Fruit fly (Drosophila melanogaster) whole organism, prepupa: ENCODE data around the gene Ubr3.
A peak's percentile ranks its signal among the peaks of the same experiment; 100 is the strongest.

Source experiments
- Blimp-1 ChIP-seq: fragments of 200-800 bp; sonication (Bioruptor generic); optimal IDR thresholded peaks from 3 replicates; lab custom pipeline; 2017; ENCODE audit warnings: missing biosample characterization, missing genetic modification characterization, mild to moderate bottlenecking, moderate library complexity, missing genetic modification reagents
- CG10631 ChIP-seq: fragments of 200-800 bp; sonication (Bioruptor generic); optimal IDR thresholded peaks from 2 replicates; lab custom pipeline; 2016; ENCODE audit warnings: missing biosample characterization, missing genetic modification characterization
- CG10669 ChIP-seq: fragments of 200-800 bp; sonication (Bioruptor generic); optimal IDR thresholded peaks from 3 replicates; lab custom pipeline; 2018; ENCODE audit warnings: missing biosample characterization, mild to moderate bottlenecking, missing genetic modification characterization, moderate library complexity
- CG11294 ChIP-seq: fragments of 200-800 bp; sonication (Bioruptor generic); IDR thresholded peaks from 2 replicates; pipeline ENCODE4 v1.3.6; 2022; ENCODE audit warnings: missing biosample characterization, missing genetic modification characterization
- CG11762 ChIP-seq: fragments of 200-800 bp; sonication (Bioruptor generic); optimal IDR thresholded peaks from 3 replicates; lab custom pipeline; 2016; ENCODE audit warnings: missing biosample characterization, missing genetic modification characterization; ENCODE audit not compliant: insufficient read depth
- CG11902 ChIP-seq: fragments of 200-800 bp; sonication (Bioruptor generic); optimal IDR thresholded peaks from 3 replicates; lab custom pipeline; 2016; ENCODE audit warnings: missing biosample characterization, missing genetic modification characterization
- CG15336 ChIP-seq: fragments of 200-800 bp; sonication (Bioruptor generic); IDR thresholded peaks from 2 replicates; pipeline ENCODE4 v1.3.6; 2022; ENCODE audit warnings: missing biosample characterization, missing genetic modification characterization
- CG1621 ChIP-seq: fragments of 200-800 bp; sonication (Bioruptor generic); optimal IDR thresholded peaks from 3 replicates; lab custom pipeline; 2018; ENCODE audit warnings: missing biosample characterization, mild to moderate bottlenecking, missing genetic modification characterization
- CG3032 ChIP-seq: fragments of 200-800 bp; optimal IDR thresholded peaks from 2 replicates; lab custom pipeline; 2019; ENCODE audit warnings: missing biosample characterization, mild to moderate bottlenecking, missing genetic modification characterization, moderate library complexity
- CG31627 ChIP-seq: fragments of 200-800 bp; sonication (Bioruptor generic); optimal IDR thresholded peaks from 3 replicates; lab custom pipeline; 2016; ENCODE audit warnings: missing biosample characterization, missing genetic modification characterization
- CG32006 ChIP-seq: fragments of 200-800 bp; sonication (Bioruptor generic); optimal IDR thresholded peaks from 3 replicates; lab custom pipeline; 2017; ENCODE audit warnings: missing biosample characterization, mild to moderate bottlenecking, missing genetic modification characterization
- CG34406 ChIP-seq: fragments of 200-800 bp; sonication (Bioruptor generic); optimal IDR thresholded peaks from 3 replicates; lab custom pipeline; 2016; ENCODE audit warnings: missing biosample characterization, missing genetic modification characterization
- CG3919 ChIP-seq: fragments of 200-800 bp; sonication (Bioruptor generic); optimal IDR thresholded peaks from 3 replicates; lab custom pipeline; 2016; ENCODE audit warnings: missing biosample characterization, missing genetic modification characterization
- CG6163 ChIP-seq: fragments of 200-800 bp; sonication (Bioruptor generic); IDR thresholded peaks from 3 replicates; pipeline ENCODE4 v1.3.6; 2022; ENCODE audit warnings: missing biosample characterization, missing genetic modification characterization
- CG6792 ChIP-seq: fragments of 200-800 bp; sonication (Bioruptor generic); optimal IDR thresholded peaks from 3 replicates; lab custom pipeline; 2016; ENCODE audit warnings: missing biosample characterization, missing genetic modification characterization
- CG6808 ChIP-seq: fragments of 200-800 bp; sonication (Bioruptor generic); optimal IDR thresholded peaks from 3 replicates; lab custom pipeline; 2017; ENCODE audit warnings: missing biosample characterization, missing genetic modification characterization, mild to moderate bottlenecking, moderate library complexity, missing genetic modification reagents
- CG6854 ChIP-seq: fragments of 200-800 bp; sonication (Bioruptor generic); optimal IDR thresholded peaks from 2 replicates; lab custom pipeline; 2017; ENCODE audit warnings: missing biosample characterization, mild to moderate bottlenecking, missing genetic modification characterization
- CG7368 ChIP-seq: fragments of 200-800 bp; sonication (Bioruptor generic); optimal IDR thresholded peaks from 3 replicates; lab custom pipeline; 2016; ENCODE audit warnings: missing biosample characterization, missing genetic modification characterization
- CG8119 ChIP-seq: fragments of 200-800 bp; sonication (Bioruptor generic); IDR thresholded peaks from 3 replicates; pipeline ENCODE4 v1.3.6; 2022; ENCODE audit warnings: missing biosample characterization, missing genetic modification characterization
- CG8319 ChIP-seq: fragments of 200-800 bp; sonication (Bioruptor generic); optimal IDR thresholded peaks from 3 replicates; lab custom pipeline; 2016; ENCODE audit warnings: missing biosample characterization, missing genetic modification characterization
- Eip75B ChIP-seq: fragments of 200-800 bp; sonication (Bioruptor generic); optimal IDR thresholded peaks from 3 replicates; lab custom pipeline; 2016; ENCODE audit warnings: missing biosample characterization, missing genetic modification characterization
- Eip78C ChIP-seq: fragments of 200-800 bp; sonication (Bioruptor generic); peaks from one replicate; lab custom pipeline; 2016; ENCODE audit warnings: missing biosample characterization, missing genetic modification characterization
- Eip93F ChIP-seq: fragments of 200-800 bp; sonication (Bioruptor generic); optimal IDR thresholded peaks from 2 replicates; lab custom pipeline; 2016; ENCODE audit warnings: missing biosample characterization, mild to moderate bottlenecking, missing genetic modification characterization
- Ets21C ChIP-seq: fragments of 200-800 bp; sonication (Bioruptor generic); optimal IDR thresholded peaks from 3 replicates; lab custom pipeline; 2016; ENCODE audit warnings: missing biosample characterization, missing genetic modification characterization
- Ets96B ChIP-seq: fragments of 200-800 bp; optimal IDR thresholded peaks from 2 replicates; lab custom pipeline; 2019; ENCODE audit warnings: missing biosample characterization, mild to moderate bottlenecking, missing genetic modification characterization, moderate library complexity
- Gug ChIP-seq: fragments of 200-800 bp; sonication (Bioruptor generic); IDR thresholded peaks from 2 replicates; pipeline ENCODE4 v1.3.6; 2022; ENCODE audit warnings: missing biosample characterization, missing genetic modification characterization
- Hr38 ChIP-seq: sonication (Bioruptor generic); optimal IDR thresholded peaks from 2 replicates; lab custom pipeline; 2016; ENCODE audit warnings: missing biosample characterization, missing genetic modification characterization
- Hr39 ChIP-seq: fragments of 200-800 bp; sonication (Bioruptor generic); optimal IDR thresholded peaks from 2 replicates; lab custom pipeline; 2016; ENCODE audit warnings: missing biosample characterization, missing genetic modification characterization
- Lpt ChIP-seq: fragments of 200-800 bp; sonication (Bioruptor generic); optimal IDR thresholded peaks from 3 replicates; lab custom pipeline; 2016; ENCODE audit warnings: missing biosample characterization, missing genetic modification characterization
- Met ChIP-seq: fragments of 200-800 bp; sonication (Bioruptor generic); optimal IDR thresholded peaks from 3 replicates; lab custom pipeline; 2016; ENCODE audit warnings: missing biosample characterization, missing genetic modification characterization
- OdsH ChIP-seq: fragments of 200-800 bp; sonication (Bioruptor generic); optimal IDR thresholded peaks from 3 replicates; lab custom pipeline; 2016; ENCODE audit warnings: missing biosample characterization, missing genetic modification characterization
- Smox ChIP-seq: fragments of 200-800 bp; sonication (Bioruptor generic); optimal IDR thresholded peaks from 3 replicates; lab custom pipeline; 2016; ENCODE audit warnings: missing biosample characterization, missing genetic modification characterization
- Sox102F ChIP-seq: fragments of 200-800 bp; sonication (Bioruptor generic); optimal IDR thresholded peaks from 2 replicates; lab custom pipeline; 2016; ENCODE audit warnings: missing biosample characterization, mild to moderate bottlenecking, missing genetic modification characterization
- Sox14 ChIP-seq: fragments of 200-800 bp; sonication (Bioruptor generic); optimal IDR thresholded peaks from 3 replicates; lab custom pipeline; 2016; ENCODE audit warnings: missing biosample characterization, missing genetic modification characterization
- achi ChIP-seq: fragments of 200-800 bp; sonication (Bioruptor generic); optimal IDR thresholded peaks from 3 replicates; lab custom pipeline; 2016; ENCODE audit warnings: missing biosample characterization, missing genetic modification characterization
- acj6 ChIP-seq: fragments of 200-800 bp; sonication (Bioruptor generic); optimal IDR thresholded peaks from 3 replicates; lab custom pipeline; 2016; ENCODE audit warnings: missing biosample characterization, missing genetic modification characterization
- cyc ChIP-seq: fragments of 200-800 bp; sonication (Bioruptor generic); optimal IDR thresholded peaks from 3 replicates; lab custom pipeline; 2016; ENCODE audit warnings: missing biosample characterization, missing genetic modification characterization
- dsx ChIP-seq: fragments of 200-800 bp; optimal IDR thresholded peaks from 3 replicates; lab custom pipeline; 2019; ENCODE audit warnings: missing biosample characterization, mild to moderate bottlenecking, missing genetic modification characterization, moderate library complexity; ENCODE audit not compliant: poor library complexity, severe bottlenecking
- esn ChIP-seq: fragments of 200-800 bp; sonication (Bioruptor generic); optimal IDR thresholded peaks from 2 replicates; lab custom pipeline; 2016; ENCODE audit warnings: missing biosample characterization, mild to moderate bottlenecking, missing genetic modification characterization, moderate library complexity
- fd59A ChIP-seq: fragments of 200-800 bp; sonication (Bioruptor generic); optimal IDR thresholded peaks from 2 replicates; lab custom pipeline; 2017; ENCODE audit warnings: missing biosample characterization, mild to moderate bottlenecking, missing genetic modification characterization, missing genetic modification reagents
- fd85E ChIP-seq: fragments of 200-800 bp; sonication (Bioruptor generic); optimal IDR thresholded peaks from 3 replicates; lab custom pipeline; 2016; ENCODE audit warnings: missing biosample characterization, missing genetic modification characterization
- fkh ChIP-seq: fragments of 200-800 bp; sonication (Bioruptor generic); optimal IDR thresholded peaks from 3 replicates; lab custom pipeline; 2017; ENCODE audit warnings: missing biosample characterization, mild to moderate bottlenecking, missing genetic modification characterization, moderate library complexity
- lz ChIP-seq: fragments of 200-800 bp; sonication (Bioruptor generic); optimal IDR thresholded peaks from 3 replicates; lab custom pipeline; 2016; ENCODE audit warnings: missing biosample characterization, missing genetic modification characterization
- pdm3 ChIP-seq: fragments of 200-800 bp; sonication (Bioruptor generic); optimal IDR thresholded peaks from 3 replicates; lab custom pipeline; 2016; ENCODE audit warnings: missing biosample characterization, missing genetic modification characterization
- spab ChIP-seq: fragments of 200-800 bp; sonication (Bioruptor generic); optimal IDR thresholded peaks from 2 replicates; lab custom pipeline; 2017; ENCODE audit warnings: missing biosample characterization, mild to moderate bottlenecking, missing genetic modification characterization, missing genetic modification reagents
- ss ChIP-seq, 2 experiments: fragments of 200-800 bp; sonication (Bioruptor generic); optimal IDR thresholded peaks; 2 replicates in 1 of 2; 3 replicates in 1 of 2; lab custom pipeline; 2017 to 2018; ENCODE audit warnings: mild to moderate bottlenecking in 2 of 2, missing biosample characterization in 2 of 2, missing genetic modification characterization in 2 of 2, moderate library complexity in 1 of 2
- vri ChIP-seq: fragments of 200-800 bp; sonication (Bioruptor generic); optimal IDR thresholded peaks from 3 replicates; lab custom pipeline; 2016; ENCODE audit warnings: missing biosample characterization, mild to moderate bottlenecking, missing genetic modification characterization

Gene Ubr3

dm6 chrX:7970396-7970795 is 34.7 kb downstream of the Ubr3 start (continued):
- TF ChIP-seq fd85E (GFP tag; lab: Kevin White, UChicago) (peak; percentile 15), CG11294 (GFP tag; lab: Robert Waterston, UW) (peak; percentile 28; the same call in 1 of the 2 replicates), cyc (GFP tag; lab: Kevin White, UChicago) (peak; percentile 82), CG3032 (peak; percentile 87), CG6854 (GFP tag; lab: Kevin White, UChicago) (peak; percentile 16), CG11902 (GFP tag; lab: Kevin White, UChicago) (peak; percentile 68), CG15336 (GFP tag; lab: Robert Waterston, UW) (peak; percentile 79), CG8119 (peak; percentile 84), Blimp-1 (GFP tag; lab: Kevin White, UChicago) (peak; percentile 22), Ets96B (tag; lab: Kevin White, UChicago) (peak; percentile 85), Eip93F (peak; percentile 17), pdm3 (peak; percentile 89), spab (GFP tag; lab: Kevin White, UChicago) (peak; percentile 74), acj6 (GFP tag; lab: Kevin White, UChicago) (peak; percentile 86), CG6808 (GFP tag; lab: Kevin White, UChicago) (peak; percentile 87), CG6163 (peak; percentile 71), Gug (GFP tag; lab: Robert Waterston, UW) (peak; percentile 51; the same call in 1 of the 2 replicates), achi (peak; percentile 83), CG6792 (GFP tag; lab: Kevin White, UChicago) (peak; percentile 72), fkh (GFP tag; lab: Kevin White, UChicago) (no peak), ss (GFP tag; optimal IDR thresholded peaks at IDR 0.05; lab: Kevin White, UChicago) (peak; percentile 78 to 80)

- peak; percentile 80 for TF ChIP-seq Gug (GFP tag; lab: Robert Waterston, UW)
- TF ChIP-seq Ets21C (GFP tag; lab: Kevin White, UChicago), result peak; percentile 74
- no peak for TF ChIP-seq Hr38
- peak; percentile 97 for TF ChIP-seq Eip78C (GFP tag; lab: Kevin White, UChicago)
- peak; percentile 88 for TF ChIP-seq esn (GFP tag; lab: Kevin White, UChicago)
- TF ChIP-seq CG8319, result peak; percentile 74
- peak; percentile 82 for TF ChIP-seq cyc (GFP tag; lab: Kevin White, UChicago)
- TF ChIP-seq CG6808 (GFP tag; lab: Kevin White, UChicago), result peak; percentile 92
- TF ChIP-seq CG10631 (GFP tag; lab: Kevin White, UChicago), result peak; percentile 88
- peak; percentile 88 for TF ChIP-seq CG32006 (GFP tag; lab: Kevin White, UChicago)
- peak; percentile 90 for TF ChIP-seq CG15336 (GFP tag; lab: Robert Waterston, UW)
- peak; percentile 83 for TF ChIP-seq Lpt (GFP tag; lab: Kevin White, UChicago)
- TF ChIP-seq achi, result peak; percentile 87
- peak; percentile 85 for TF ChIP-seq CG7368 (GFP tag; lab: Kevin White, UChicago)
- peak; percentile 80 for TF ChIP-seq dsx (GFP tag; lab: Kevin White, UChicago)
- peak; percentile 38 for TF ChIP-seq fkh (GFP tag; lab: Kevin White, UChicago)
- peak; percentile 88 for TF ChIP-seq CG3919 (GFP tag; lab: Kevin White, UChicago)
- TF ChIP-seq CG6163, result peak; percentile 95
- TF ChIP-seq lz (GFP tag; lab: Kevin White, UChicago), result peak; percentile 86
- TF ChIP-seq fd59A (GFP tag; lab: Kevin White, UChicago), result peak; percentile 89
- TF ChIP-seq OdsH (GFP tag; lab: Kevin White, UChicago), result peak; percentile 87
- peak; percentile 85 for TF ChIP-seq CG31627
- peak; percentile 87 for TF ChIP-seq Eip75B (GFP tag; lab: Kevin White, UChicago)
- peak; percentile 89 for TF ChIP-seq Sox102F (GFP tag; lab: Kevin White, UChicago)
- TF ChIP-seq Sox14, result peak; percentile 89
- TF ChIP-seq CG34406 (GFP tag; lab: Kevin White, UChicago), result peak; percentile 87
- TF ChIP-seq CG10669, result peak; percentile 93
- peak; percentile 76 for TF ChIP-seq CG11902 (GFP tag; lab: Kevin White, UChicago)
- peak; percentile 88 for TF ChIP-seq Ets96B (tag; lab: Kevin White, UChicago)
- TF ChIP-seq Hr39 (GFP tag; lab: Kevin White, UChicago), result peak; percentile 83
- TF ChIP-seq CG6792 (GFP tag; lab: Kevin White, UChicago), result peak; percentile 88
- TF ChIP-seq spab (GFP tag; lab: Kevin White, UChicago), result peak; percentile 88
- peak; percentile 82 for TF ChIP-seq CG11762 (GFP tag; lab: Kevin White, UChicago)
- peak; percentile 82 for TF ChIP-seq vri (GFP tag; lab: Kevin White, UChicago)
- TF ChIP-seq Smox, result peak; percentile 84
- TF ChIP-seq CG1621 (tag; lab: Kevin White, UChicago), result peak; percentile 94
- TF ChIP-seq CG11294 (GFP tag; lab: Robert Waterston, UW), result peak; percentile 86
- peak; percentile 89 for TF ChIP-seq acj6 (GFP tag; lab: Kevin White, UChicago)
- peak; percentile 90 for TF ChIP-seq Met (GFP tag; lab: Kevin White, UChicago)
Measured at dm6 chrX:7972363-7972942, 36.8 kb downstream of the Ubr3 start.
